Worm (Caenorhabditis elegans): Measurements from ENCODE around the gene oac-54.

ce11 chrII:9117789-9118242 lies 40.1 kb upstream of the oac-54 start:
- no peak for TF ChIP-seq lin-15B (tag; optimal IDR thresholded peaks at IDR 0.05)
- TF ChIP-seq fos-1 (tag; optimal IDR thresholded peaks at IDR 0.05) = no peak
- no peak for TF ChIP-seq elt-1 (tag; optimal IDR thresholded peaks at IDR 0.05)
- no peak for TF ChIP-seq elt-3 (tag; optimal IDR thresholded peaks at IDR 0.05)
- TF ChIP-seq nhr-28 (tag; optimal IDR thresholded peaks at IDR 0.05) = no peak
- TF ChIP-seq nhr-77 (tag; optimal IDR thresholded peaks at IDR 0.05) = no peak
- peak; percentile 78 for TF ChIP-seq elt-2 (tag; optimal IDR thresholded peaks at IDR 0.05)

Measured in whole organism, L3 larva.